Fruit fly (Drosophila melanogaster): Measurements from ENCODE around the gene pths.

pths gene

dm6 chr2L:21104326-21104725 is 38.7 kb upstream of the pths start, which contains the start of the genes CG46307 and Nhe2 (continued):
- TF ChIP-seq CG2199 (GFP tag; IDR thresholded peaks at IDR 0.05) (peak; percentile 68), phol (tag; optimal IDR thresholded peaks at IDR 0.05) (peak; percentile 10), Max (GFP tag; optimal IDR thresholded peaks at IDR 0.05) (no peak)

- peak; percentile 27; the same call in 1 of the 3 replicates for TF ChIP-seq CG34422 (GFP tag; IDR thresholded peaks at IDR 0.05)
- peak; percentile 95 for TF ChIP-seq ewg (GFP tag; optimal IDR thresholded peaks at IDR 0.05)
- no peak for TF ChIP-seq sug (tag; optimal IDR thresholded peaks at IDR 0.05)
- TF ChIP-seq Sry-δ (GFP tag; optimal IDR thresholded peaks at IDR 0.05), result no peak
- TF ChIP-seq psq (GFP tag; optimal IDR thresholded peaks at IDR 0.05), result no peak
- TF ChIP-seq kay (GFP tag; optimal IDR thresholded peaks at IDR 0.05), result no peak
- no peak for TF ChIP-seq CG14014 (GFP tag; IDR thresholded peaks at IDR 0.05)
- TF ChIP-seq MBD-R2 (GFP tag; IDR thresholded peaks at IDR 0.05), result no peak
- no peak for TF ChIP-seq CG6175 (GFP tag; IDR thresholded peaks at IDR 0.05)
- peak; percentile 25 for TF ChIP-seq pros (GFP tag; optimal IDR thresholded peaks at IDR 0.05)
- TF ChIP-seq NC2β (GFP tag; optimal IDR thresholded peaks at IDR 0.05), result no peak
- TF ChIP-seq ap (GFP tag; IDR thresholded peaks at IDR 0.05), result no peak
- 0 out of 4 replicates have a peak, but pooled peaks have one; percentile 18 for TF ChIP-seq chinmo (GFP tag; IDR thresholded peaks at IDR 0.05; ENCODE audit: partially characterized antibody)
- TF ChIP-seq CG8290 (GFP tag; optimal IDR thresholded peaks at IDR 0.05), result no peak
- TF ChIP-seq CG8290 (tag; optimal IDR thresholded peaks at IDR 0.05), result peak in 1 of 2 experiments; percentile 52
- TF ChIP-seq ac (GFP tag; optimal IDR thresholded peaks at IDR 0.05), result peak; percentile 44
- no peak for TF ChIP-seq CG8478 (optimal IDR thresholded peaks at IDR 0.05)
- no peak for TF ChIP-seq CG1603 (tag; optimal IDR thresholded peaks at IDR 0.05)
- no peak for TF ChIP-seq yki (optimal IDR thresholded peaks at IDR 0.05)
- TF ChIP-seq maf-S (GFP tag; optimal IDR thresholded peaks at IDR 0.05), result no peak
- peak; percentile 77 for TF ChIP-seq phol (tag; optimal IDR thresholded peaks at IDR 0.05)
- peak; percentile 19 to 20 for TF ChIP-seq Trl (optimal IDR thresholded peaks at IDR 0.05)
- TF ChIP-seq Trl (GFP tag; optimal IDR thresholded peaks at IDR 0.05), result no peak
- no peak for TF ChIP-seq BtbVII (GFP tag; optimal IDR thresholded peaks at IDR 0.05)
- peak; percentile 7 for TF ChIP-seq CG8924 (tag; optimal IDR thresholded peaks at IDR 0.05)
- TF ChIP-seq crp (GFP tag; optimal IDR thresholded peaks at IDR 0.05), result peak in 1 of 2 experiments; percentile 54
- no peak for TF ChIP-seq CG9932 (GFP tag; IDR thresholded peaks at IDR 0.05)
- peak in 1 of 2 experiments; percentile 61 for TF ChIP-seq tll (GFP tag; optimal IDR thresholded peaks at IDR 0.05)
- no peak for TF ChIP-seq Scr (GFP tag; IDR thresholded peaks at IDR 0.05; ENCODE audit: partially characterized antibody)
- no peak for TF ChIP-seq Fer3 (tag; optimal IDR thresholded peaks at IDR 0.05)
- no peak for TF ChIP-seq Dad (GFP tag; optimal IDR thresholded peaks at IDR 0.05)
- no peak for TF ChIP-seq Jarid2 (GFP tag; optimal IDR thresholded peaks at IDR 0.05)
- no peak for TF ChIP-seq dpn (GFP tag; optimal IDR thresholded peaks at IDR 0.05)
- no peak for TF ChIP-seq trem (tag; optimal IDR thresholded peaks at IDR 0.05)
- no peak for TF ChIP-seq Drgx (GFP tag; IDR thresholded peaks at IDR 0.05)
- no peak for TF ChIP-seq CG12942 (GFP tag; optimal IDR thresholded peaks at IDR 0.05)
- TF ChIP-seq Pdp1 (GFP tag; optimal IDR thresholded peaks at IDR 0.05), result peak in 1 of 2 experiments; percentile 13
- TF ChIP-seq CG4360 (GFP tag; IDR thresholded peaks at IDR 0.05), result peak; percentile 75
- peak; percentile 17 for TF ChIP-seq nerfin-1 (tag; optimal IDR thresholded peaks at IDR 0.05)
- peak; percentile 82 for TF ChIP-seq twi (tag; optimal IDR thresholded peaks at IDR 0.05)
- peak; percentile 61 for TF ChIP-seq Ets65A (GFP tag)
- TF ChIP-seq amos (GFP tag; IDR thresholded peaks at IDR 0.05; ENCODE audit: partially characterized antibody), result 0 out of 2 replicates have a peak, but pooled peaks have one; percentile 7
Observed at dm6 chr2L:21105127-21105526, 37.9 kb upstream of the pths start.
